Worm (Caenorhabditis elegans) whole organism, young adult: ENCODE measurements around the gene T15B12.1.

ENCODE experiments used
- F10E7.11 ChIP-seq: sonication (generic microtip); optimal IDR thresholded peaks from 2 replicates; lab custom pipeline; 2017; ENCODE audit warnings: mild to moderate bottlenecking, missing genetic modification characterization, moderate library complexity, missing compliant biosample characterization
- ama-1 ChIP-seq, 3 experiments: fragments of 150-350 bp in 1 of 3; sonication (generic microtip) in 2 of 3; optimal IDR thresholded peaks; 2 replicates each; lab custom pipeline; 2014 to 2018; ENCODE audit warnings: missing biosample characterization in 2 of 3, missing genetic modification characterization in 2 of 3, missing genetic modification reagents in 2 of 3
- aptf-3 ChIP-seq: fragments of 200-800 bp; sonication (Bioruptor generic); IDR thresholded peaks from 2 replicates; pipeline ENCODE4 v1.3.6; 2022; ENCODE audit warnings: missing genetic modification characterization, missing compliant biosample characterization
- fkh-3 ChIP-seq: sonication (generic microtip); optimal IDR thresholded peaks from 2 replicates; lab custom pipeline; 2016; ENCODE audit warnings: mild to moderate bottlenecking, missing genetic modification characterization, missing compliant biosample characterization
- unc-130 ChIP-seq: sonication (generic microtip); optimal IDR thresholded peaks from 2 replicates; lab custom pipeline; 2016; ENCODE audit warnings: missing genetic modification reagents, missing genetic modification characterization, missing compliant biosample characterization

ce11 chrIII:5263299-5263993 lies 24.5 kb upstream of the T15B12.1 start, which contains the start of the genes C34E10.9 and hap-1:
- TF ChIP-seq ama-1 (optimal IDR thresholded peaks at IDR 0.05; lab: Kevin White, UChicago) = no peak
- no peak for TF ChIP-seq ama-1 (GFP tag; optimal IDR thresholded peaks at IDR 0.05; lab: Kevin White, UChicago)
- no peak for TF ChIP-seq unc-130 (GFP tag; lab: Kevin White, UChicago)
- TF ChIP-seq fkh-3 (tag; lab: Kevin White, UChicago) = no peak
- TF ChIP-seq aptf-3 (GFP tag; lab: Robert Waterston, UW) = no peak
- TF ChIP-seq F10E7.11 (tag; lab: Kevin White, UChicago) = no peak
